Fruit fly (Drosophila melanogaster) whole organism, embryonic: ENCODE measurements around the gene sNPF-R.

Experiments used
- Abd-B ChIP-seq: fragments of 200-800 bp; sonication (Bioruptor generic); optimal IDR thresholded peaks from 2 replicates; lab custom pipeline; 2018; ENCODE audit warnings: missing biosample characterization, mild to moderate bottlenecking, missing genetic modification characterization, moderate library complexity
- Adf1 ChIP-seq: fragments of 200-800 bp; sonication (Bioruptor generic); IDR thresholded peaks from 2 replicates; pipeline ENCODE4 v1.3.6; 2022; ENCODE audit warnings: missing biosample characterization, missing genetic modification characterization
- CG11247 ChIP-seq: fragments of 200-800 bp; sonication (Bioruptor generic); IDR thresholded peaks from 2 replicates; pipeline ENCODE4 v1.3.6; 2022; ENCODE audit warnings: missing biosample characterization, missing genetic modification characterization
- CG11695 ChIP-seq: fragments of 200-800 bp; sonication (Bioruptor generic); IDR thresholded peaks from 3 replicates; pipeline ENCODE4 v1.3.6; 2022; ENCODE audit warnings: missing biosample characterization, missing genetic modification characterization
- CG12391 ChIP-seq: fragments of 200-800 bp; sonication (Bioruptor generic); optimal IDR thresholded peaks from 3 replicates; lab custom pipeline; 2018; ENCODE audit warnings: missing biosample characterization, mild to moderate bottlenecking, missing genetic modification characterization, moderate library complexity
- CG12769 ChIP-seq: fragments of 200-800 bp; sonication (Bioruptor generic); optimal IDR thresholded peaks from 2 replicates; lab custom pipeline; 2019; ENCODE audit warnings: missing biosample characterization, mild to moderate bottlenecking, missing genetic modification characterization, moderate library complexity
- CG13894 ChIP-seq: fragments of 200-800 bp; sonication (Bioruptor generic); optimal IDR thresholded peaks from 3 replicates; lab custom pipeline; 2018; ENCODE audit warnings: missing biosample characterization, mild to moderate bottlenecking, missing genetic modification characterization, moderate library complexity
- CG14014 ChIP-seq: fragments of 200-800 bp; sonication (Bioruptor generic); IDR thresholded peaks from 2 replicates; pipeline ENCODE4 v1.3.6; 2022; ENCODE audit warnings: missing biosample characterization, missing genetic modification characterization
- CG14441 ChIP-seq: fragments of 200-800 bp; sonication (Bioruptor generic); IDR thresholded peaks from 2 replicates; pipeline ENCODE4 v1.3.6; 2022; ENCODE audit warnings: missing biosample characterization, missing genetic modification characterization
- CG14667 ChIP-seq: fragments of 200-800 bp; sonication (Bioruptor generic); IDR thresholded peaks from 2 replicates; pipeline ENCODE4 v1.3.6; 2022; ENCODE audit warnings: missing biosample characterization, missing genetic modification characterization
- CG1529 ChIP-seq: fragments of 200-800 bp; sonication (Bioruptor generic); optimal IDR thresholded peaks from 3 replicates; lab custom pipeline; 2018; ENCODE audit warnings: missing biosample characterization, missing genetic modification characterization
- CG17328 ChIP-seq: fragments of 200-800 bp; sonication (Bioruptor generic); IDR thresholded peaks from 2 replicates; pipeline ENCODE4 v1.3.6; 2022; ENCODE audit warnings: missing biosample characterization, missing genetic modification characterization
- CG18764 ChIP-seq: fragments of 200-800 bp; sonication (Bioruptor generic); optimal IDR thresholded peaks from 3 replicates; lab custom pipeline; 2016; ENCODE audit warnings: missing biosample characterization, missing genetic modification characterization
- CG30020 ChIP-seq: fragments of 200-800 bp; optimal IDR thresholded peaks from 2 replicates; lab custom pipeline; 2019; ENCODE audit warnings: missing biosample characterization, mild to moderate bottlenecking, missing genetic modification characterization, moderate library complexity
- CG34422 ChIP-seq: fragments of 200-800 bp; sonication (Bioruptor generic); IDR thresholded peaks from 3 replicates; pipeline ENCODE4 v1.3.6; 2022; ENCODE audit warnings: missing biosample characterization, missing genetic modification characterization
- CG3847 ChIP-seq: fragments of 200-800 bp; sonication (Bioruptor generic); IDR thresholded peaks from 2 replicates; pipeline ENCODE4 v1.3.6; 2022; ENCODE audit warnings: missing biosample characterization, missing genetic modification characterization
- CG42726 ChIP-seq: fragments of 200-800 bp; sonication (Bioruptor generic); IDR thresholded peaks from 2 replicates; pipeline ENCODE4 v1.3.6; 2022; ENCODE audit warnings: missing biosample characterization, missing genetic modification characterization; ENCODE audit not compliant: partially characterized antibody
- CG6654 ChIP-seq: fragments of 200-800 bp; sonication (Bioruptor generic); optimal IDR thresholded peaks from 2 replicates; lab custom pipeline; 2017; ENCODE audit warnings: missing biosample characterization, mild to moderate bottlenecking, missing genetic modification characterization
- CG7372 ChIP-seq: fragments of 200-800 bp; sonication (Bioruptor generic); IDR thresholded peaks from 2 replicates; pipeline ENCODE4 v1.3.6; 2022; ENCODE audit warnings: missing biosample characterization, missing genetic modification characterization
- CG8290 ChIP-seq, 3 experiments: fragments of 200-800 bp; sonication (Bioruptor generic); optimal IDR thresholded peaks; 2 replicates each; lab custom pipeline; 2016 to 2019; ENCODE audit warnings: missing biosample characterization in 3 of 3, missing genetic modification characterization in 3 of 3, mild to moderate bottlenecking in 2 of 3, moderate library complexity in 1 of 3
- CG9817 ChIP-seq: fragments of 200-800 bp; sonication (Bioruptor generic); optimal IDR thresholded peaks from 2 replicates; lab custom pipeline; 2018; ENCODE audit warnings: missing biosample characterization, mild to moderate bottlenecking, missing genetic modification characterization, moderate library complexity
- Chrac-16 ChIP-seq: fragments of 200-800 bp; sonication (Bioruptor generic); optimal IDR thresholded peaks from 3 replicates; lab custom pipeline; 2016; ENCODE audit warnings: missing biosample characterization, missing genetic modification characterization
- CkIIα-i1 ChIP-seq: fragments of 200-800 bp; sonication (Bioruptor generic); IDR thresholded peaks from 2 replicates; pipeline ENCODE4 v1.3.6; 2022; ENCODE audit warnings: missing biosample characterization, missing genetic modification characterization
- D19A ChIP-seq: fragments of 200-800 bp; optimal IDR thresholded peaks from 3 replicates; lab custom pipeline; 2019; ENCODE audit warnings: missing biosample characterization, mild to moderate bottlenecking, missing genetic modification characterization, moderate library complexity
- Dip2 ChIP-seq: fragments of 200-800 bp; sonication (Bioruptor generic); IDR thresholded peaks from 2 replicates; pipeline ENCODE4 v1.3.6; 2022; ENCODE audit warnings: missing biosample characterization, missing genetic modification characterization
- E2f1 ChIP-seq: fragments of 200-800 bp; sonication (Bioruptor generic); IDR thresholded peaks from 2 replicates; pipeline ENCODE4 v1.3.6; 2022; ENCODE audit warnings: missing biosample characterization, missing genetic modification characterization
- Elba2 ChIP-seq: fragments of 200-800 bp; sonication (Bioruptor generic); optimal IDR thresholded peaks from 3 replicates; lab custom pipeline; 2016; ENCODE audit warnings: missing biosample characterization, missing genetic modification characterization
- Ets65A ChIP-seq: fragments of 200-800 bp; sonication (Bioruptor generic); peaks from one replicate; lab custom pipeline; 2016; ENCODE audit warnings: missing biosample characterization, missing genetic modification characterization
- HLH3B ChIP-seq: fragments of 200-800 bp; sonication (Bioruptor generic); IDR thresholded peaks from 2 replicates; pipeline ENCODE4 v1.3.6; 2022; ENCODE audit warnings: missing biosample characterization, missing genetic modification characterization
- HmgD ChIP-seq: fragments of 200-800 bp; sonication (Bioruptor generic); optimal IDR thresholded peaks from 3 replicates; lab custom pipeline; 2016; ENCODE audit warnings: missing biosample characterization, missing genetic modification characterization
- HmgZ ChIP-seq: fragments of 200-800 bp; sonication (Bioruptor generic); optimal IDR thresholded peaks from 2 replicates; lab custom pipeline; 2018; ENCODE audit warnings: missing biosample characterization, mild to moderate bottlenecking, missing genetic modification characterization
- Hmx ChIP-seq: fragments of 200-800 bp; sonication (Bioruptor generic); optimal IDR thresholded peaks from 2 replicates; lab custom pipeline; 2016; ENCODE audit warnings: missing biosample characterization, missing genetic modification characterization
- Hsf ChIP-seq: fragments of 200-800 bp; sonication (Bioruptor generic); optimal IDR thresholded peaks from 3 replicates; lab custom pipeline; 2016; ENCODE audit warnings: missing biosample characterization, missing genetic modification characterization
- Opbp ChIP-seq: fragments of 200-800 bp; sonication (Bioruptor generic); IDR thresholded peaks from 3 replicates; pipeline ENCODE4 v1.3.6; 2022; ENCODE audit warnings: missing biosample characterization, missing genetic modification characterization; ENCODE audit not compliant: partially characterized antibody
- Optix ChIP-seq: fragments of 200-800 bp; sonication (Bioruptor generic); IDR thresholded peaks from 3 replicates; pipeline ENCODE4 v1.3.6; 2022; ENCODE audit warnings: missing biosample characterization, missing genetic modification characterization
- PHDP ChIP-seq: fragments of 200-800 bp; sonication (Bioruptor generic); optimal IDR thresholded peaks from 3 replicates; lab custom pipeline; 2018; ENCODE audit warnings: missing biosample characterization, mild to moderate bottlenecking, missing genetic modification characterization, moderate library complexity
- Ravus ChIP-seq: fragments of 200-800 bp; sonication (Bioruptor generic); IDR thresholded peaks from 2 replicates; pipeline ENCODE4 v1.3.6; 2022; ENCODE audit warnings: missing biosample characterization, missing genetic modification characterization
- Ssrp ChIP-seq: fragments of 200-800 bp; sonication (Bioruptor generic); optimal IDR thresholded peaks from 2 replicates; lab custom pipeline; 2018; ENCODE audit warnings: missing biosample characterization, mild to moderate bottlenecking, missing genetic modification characterization, moderate library complexity
- TFAM ChIP-seq: fragments of 200-800 bp; sonication (Bioruptor generic); optimal IDR thresholded peaks from 2 replicates; lab custom pipeline; 2017; ENCODE audit warnings: missing biosample characterization, missing genetic modification characterization, inconsistent platforms
- al ChIP-seq: fragments of 200-800 bp; sonication (Bioruptor generic); IDR thresholded peaks from 2 replicates; pipeline ENCODE4 v1.3.6; 2022; ENCODE audit warnings: missing biosample characterization, missing genetic modification characterization
- cas ChIP-seq: fragments of 200-800 bp; sonication (Bioruptor generic); IDR thresholded peaks from 2 replicates; pipeline ENCODE4 v1.3.6; 2022; ENCODE audit warnings: missing biosample characterization, missing genetic modification characterization
- cato ChIP-seq: fragments of 200-800 bp; sonication (Bioruptor generic); optimal IDR thresholded peaks from 2 replicates; lab custom pipeline; 2016; ENCODE audit warnings: missing biosample characterization, missing genetic modification characterization, borderline replicate concordance
- ewg ChIP-seq: fragments of 200-800 bp; sonication (Bioruptor generic); optimal IDR thresholded peaks from 3 replicates; lab custom pipeline; 2017; ENCODE audit warnings: mild to moderate bottlenecking, missing biosample characterization, missing genetic modification reagents, missing genetic modification characterization
- ken ChIP-seq: fragments of 200-800 bp; sonication (Bioruptor generic); IDR thresholded peaks from 3 replicates; pipeline ENCODE4 v1.3.6; 2022; ENCODE audit warnings: missing biosample characterization, missing genetic modification characterization
- knrl ChIP-seq: fragments of 200-800 bp; sonication (Bioruptor generic); IDR thresholded peaks from 3 replicates; pipeline ENCODE4 v1.3.6; 2022; ENCODE audit warnings: missing biosample characterization, missing genetic modification characterization; ENCODE audit not compliant: partially characterized antibody
- pho ChIP-seq: fragments of 200-800 bp; sonication (Bioruptor generic); optimal IDR thresholded peaks from 2 replicates; lab custom pipeline; 2016; ENCODE audit warnings: missing biosample characterization, missing genetic modification characterization
- ro ChIP-seq: fragments of 200-800 bp; sonication (Bioruptor generic); IDR thresholded peaks from 2 replicates; pipeline ENCODE4 v1.3.6; 2022; ENCODE audit warnings: missing biosample characterization, missing genetic modification characterization
- sens ChIP-seq: fragments of 200-800 bp; sonication (Bioruptor generic); peaks from one replicate; lab custom pipeline; 2016; ENCODE audit warnings: missing biosample characterization, missing genetic modification characterization
- slbo ChIP-seq: fragments of 200-800 bp; sonication (Bioruptor generic); IDR thresholded peaks from 2 replicates; pipeline ENCODE4 v1.3.6; 2022; ENCODE audit warnings: missing biosample characterization, missing genetic modification characterization
- ssp ChIP-seq: fragments of 200-800 bp; sonication (Bioruptor generic); IDR thresholded peaks from 2 replicates; pipeline ENCODE4 v1.3.6; 2022; ENCODE audit warnings: missing biosample characterization, missing genetic modification characterization
- vnd ChIP-seq: fragments of 200-800 bp; sonication (Bioruptor generic); IDR thresholded peaks from 3 replicates; pipeline ENCODE4 v1.3.6; 2022; ENCODE audit warnings: missing biosample characterization, missing genetic modification characterization; ENCODE audit not compliant: partially characterized antibody
- zen ChIP-seq: fragments of 200-800 bp; sonication (Bioruptor generic); optimal IDR thresholded peaks from 3 replicates; lab custom pipeline; 2018; ENCODE audit warnings: missing biosample characterization, mild to moderate bottlenecking, missing genetic modification characterization, moderate library complexity

sNPF-R gene

DNA sequence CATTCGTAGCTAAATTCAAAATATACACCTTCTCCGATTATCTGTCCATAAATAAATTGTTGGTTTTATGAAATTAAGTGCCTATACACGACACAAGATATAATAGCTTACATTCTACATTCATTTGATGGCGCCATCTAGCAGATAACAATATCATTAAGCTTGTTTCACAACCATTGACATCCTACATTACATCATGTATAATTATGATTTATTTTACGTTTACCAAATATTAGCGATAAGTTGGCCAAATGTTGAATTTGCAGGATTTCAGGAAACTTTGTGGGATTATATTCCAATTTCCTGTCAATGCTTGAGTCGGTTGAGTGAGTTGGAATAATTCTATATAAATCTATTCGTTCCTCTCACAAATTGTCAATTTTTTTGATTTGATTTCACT is 8.5 kb upstream of the sNPF-R start (continued):
- peak; percentile 36 for TF ChIP-seq pho
- TF ChIP-seq CG13894: peak; percentile 56
- TF ChIP-seq CG14667: no peak
- no peak for TF ChIP-seq Hmx (GFP tag; lab: Kevin White, UChicago)
- TF ChIP-seq cato: no peak
- no peak for TF ChIP-seq Ssrp (tag; lab: Kevin White, UChicago)
- peak; percentile 36; the same call in 1 of the 3 replicates for TF ChIP-seq Opbp (GFP tag; lab: Robert Waterston, UW)
- peak; percentile 20 for TF ChIP-seq CG18764 (GFP tag; lab: Kevin White, UChicago)
- no peak for TF ChIP-seq Ravus
- no peak for TF ChIP-seq ro
- TF ChIP-seq CG7372 (GFP tag; lab: Robert Waterston, UW): no peak
- no peak for TF ChIP-seq ewg (GFP tag; lab: Kevin White, UChicago)
- TF ChIP-seq D19A: no peak
- TF ChIP-seq TFAM (GFP tag; lab: Kevin White, UChicago): no peak
- TF ChIP-seq CG11247 (GFP tag; lab: Robert Waterston, UW): no peak
- TF ChIP-seq Optix (GFP tag; lab: Robert Waterston, UW): no peak
- no peak for TF ChIP-seq CG14441
- TF ChIP-seq CG42726: peak; percentile 91
- no peak for TF ChIP-seq ssp (GFP tag; lab: Robert Waterston, UW)
- 0 out of 2 replicates have a peak, but pooled peaks have one; percentile 11 for TF ChIP-seq slbo (GFP tag; lab: Robert Waterston, UW)
- no peak for TF ChIP-seq CG14014 (GFP tag; lab: Robert Waterston, UW)
- no peak for TF ChIP-seq CG12769 (tag; lab: Kevin White, UChicago)
- TF ChIP-seq Elba2 (GFP tag; lab: Kevin White, UChicago): no peak
- TF ChIP-seq CG12391 (tag; lab: Kevin White, UChicago): no peak
- TF ChIP-seq CG17328 (GFP tag; lab: Robert Waterston, UW): no peak
- 0 out of 3 replicates have a peak, but pooled peaks have one; percentile 45 for TF ChIP-seq vnd
- TF ChIP-seq CG3847: peak; percentile 40
- no peak for TF ChIP-seq CG30020
- peak; percentile 25 for TF ChIP-seq Hsf
- TF ChIP-seq CG11695 (GFP tag; lab: Robert Waterston, UW): no peak
- peak; percentile 34; the same call in 1 of the 3 replicates for TF ChIP-seq CG34422 (GFP tag; lab: Robert Waterston, UW)
- peak; percentile 77 for TF ChIP-seq sens
- peak; percentile 8; the same call in 1 of the 2 replicates for TF ChIP-seq Adf1 (GFP tag; lab: Robert Waterston, UW)
- TF ChIP-seq HmgD (GFP tag; lab: Kevin White, UChicago): peak; percentile 63
- TF ChIP-seq E2f1 (GFP tag; lab: Robert Waterston, UW): no peak
- no peak for TF ChIP-seq al (GFP tag; lab: Robert Waterston, UW)
- peak; percentile 41 for TF ChIP-seq HmgZ (tag; lab: Kevin White, UChicago)
- no peak for TF ChIP-seq CG8290 (GFP tag; optimal IDR thresholded peaks at IDR 0.05; lab: Kevin White, UChicago)
- peak in 1 of 2 experiments; percentile 56 for TF ChIP-seq CG8290 (tag; optimal IDR thresholded peaks at IDR 0.05; lab: Kevin White, UChicago)
- no peak for TF ChIP-seq CG6654 (GFP tag; lab: Kevin White, UChicago)
- peak; percentile 92 for TF ChIP-seq Ets65A
- TF ChIP-seq Dip2 (GFP tag; lab: Robert Waterston, UW): peak; percentile 95
- no peak for TF ChIP-seq cas (GFP tag; lab: Robert Waterston, UW)
- TF ChIP-seq CG9817 (tag; lab: Kevin White, UChicago): peak; percentile 36
- no peak for TF ChIP-seq CkIIα-i1
- TF ChIP-seq PHDP (tag; lab: Kevin White, UChicago): no peak
- peak; percentile 73 for TF ChIP-seq knrl (GFP tag; lab: Robert Waterston, UW)
- TF ChIP-seq HLH3B (GFP tag; lab: Robert Waterston, UW): no peak
- TF ChIP-seq ken (GFP tag; lab: Robert Waterston, UW): no peak
- TF ChIP-seq Chrac-16 (GFP tag; lab: Kevin White, UChicago): no peak
- TF ChIP-seq Abd-B (GFP tag; lab: Kevin White, UChicago): peak; percentile 77
- no peak for TF ChIP-seq CG1529 (GFP tag; lab: Kevin White, UChicago)
- peak; percentile 75 for TF ChIP-seq zen (tag; lab: Kevin White, UChicago)
